Worm (Caenorhabditis elegans) whole organism, L3 larva: Measurements from ENCODE around the gene F37A8.2.
A peak's percentile ranks its signal among the peaks of the same experiment; 100 is the strongest.

Source experiments
- ceh-16 ChIP-seq: sonication (generic microtip); optimal IDR thresholded peaks from 2 replicates; lab custom pipeline; 2017; ENCODE audit warnings: missing biosample characterization, missing genetic modification characterization
- lin-39 ChIP-seq: fragments of 150-350 bp; optimal IDR thresholded peaks from 2 replicates; lab custom pipeline; 2018; ENCODE audit warnings: missing biosample characterization, missing genetic modification reagents, missing genetic modification characterization
- nhr-12 ChIP-seq: fragments of 150-350 bp; optimal IDR thresholded peaks from 2 replicates; lab custom pipeline; 2014; ENCODE audit warnings: missing biosample characterization, missing genetic modification characterization
- snpc-4 ChIP-seq: fragments of 150-350 bp; optimal IDR thresholded peaks from 2 replicates; lab custom pipeline; 2014; ENCODE audit warnings: missing biosample characterization, missing genetic modification characterization

DNA sequence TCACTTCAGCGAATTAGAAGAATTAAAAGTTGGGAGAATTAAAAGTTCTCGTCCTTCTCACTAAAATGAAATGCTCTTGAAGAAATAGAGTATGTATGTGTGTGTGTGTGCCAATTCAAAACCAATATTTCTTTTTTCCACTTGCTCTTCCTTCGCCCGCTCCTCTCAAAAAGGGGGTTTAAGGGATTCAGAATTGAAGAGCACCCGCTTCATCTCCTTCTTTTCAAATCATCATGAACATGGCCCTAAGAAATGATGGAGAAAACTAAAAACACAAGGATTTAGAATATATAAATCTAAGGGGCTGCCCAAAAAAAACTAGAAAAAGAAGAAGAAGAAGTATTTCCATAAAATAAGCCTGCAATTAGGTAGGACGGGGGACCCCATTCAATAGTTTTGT lies 37.8 kb upstream of the F37A8.2 start:
- peak; percentile 38 for TF ChIP-seq lin-39 (tag; lab: Kevin White, UChicago)
- no peak for TF ChIP-seq nhr-12 (tag; lab: Kevin White, UChicago)
- TF ChIP-seq snpc-4, result no peak
- TF ChIP-seq ceh-16 (tag; lab: Kevin White, UChicago), result no peak
